Worm (Caenorhabditis elegans): ENCODE data around the gene F01D5.6.

ce11 chrII:14016865-14017264 lies 10.6 kb downstream of the F01D5.6 start, which contains the start of gene cyp-37A1:
- TF ChIP-seq ama-1 (optimal IDR thresholded peaks at IDR 0.05) (no peak), ceh-36 (tag; optimal IDR thresholded peaks at IDR 0.05) (no peak), B0310.2 (tag; optimal IDR thresholded peaks at IDR 0.05) (no peak), hnd-1 (tag; optimal IDR thresholded peaks at IDR 0.05) (no peak)

Measured in whole organism, early embryonic.